Fruit fly (Drosophila melanogaster): ENCODE data around the gene CG7322.

DNA sequence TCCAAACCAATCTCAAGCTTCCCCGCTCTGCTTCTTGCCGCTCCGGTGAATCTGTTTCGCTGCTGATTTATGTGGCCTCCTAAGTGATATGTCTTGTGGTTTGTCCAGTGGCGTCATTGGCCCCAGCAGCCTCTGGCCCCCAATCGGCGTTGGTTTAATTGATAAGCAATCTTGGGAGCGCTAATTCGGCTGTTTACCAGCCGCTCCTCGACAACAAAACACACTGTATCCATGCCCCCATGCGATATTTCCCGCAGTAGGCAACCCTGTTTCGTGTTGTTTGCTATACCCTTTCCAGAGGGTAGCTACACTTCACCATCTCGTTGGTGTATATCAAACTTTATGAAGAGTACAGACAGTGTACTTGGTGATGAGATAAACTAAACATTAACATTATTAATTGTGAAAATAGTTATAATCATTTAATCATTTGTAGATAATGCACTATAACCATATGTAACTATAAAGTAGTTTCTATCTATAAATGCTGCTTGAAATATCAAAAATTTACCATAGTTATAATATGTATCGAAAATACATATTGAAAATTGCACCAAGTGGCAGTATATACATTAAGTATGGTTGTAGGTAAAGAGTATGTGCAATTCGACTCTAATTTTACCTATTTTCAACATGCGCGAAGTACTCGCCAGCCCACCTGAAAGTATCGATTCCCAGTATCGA lies 9.1 kb downstream of the CG7322 start, which contains the start of gene shop:
- no peak for TF ChIP-seq corto (GFP tag; optimal IDR thresholded peaks at IDR 0.05)
- TF ChIP-seq yki (optimal IDR thresholded peaks at IDR 0.05), result no peak
- no peak for TF ChIP-seq nau (GFP tag; optimal IDR thresholded peaks at IDR 0.05)
